Fruit fly (Drosophila melanogaster): Measurements from ENCODE around the gene Cpsf5.

Cpsf5 gene

dm6 chr3L:9419328-9419727 is 8.5 kb downstream of the Cpsf5 start (continued):
- TF ChIP-seq CG16779 (tag; optimal IDR thresholded peaks at IDR 0.05) (no peak), CG8319 (GFP tag; optimal IDR thresholded peaks at IDR 0.05) (peak; percentile 30), CG6276 (GFP tag; optimal IDR thresholded peaks at IDR 0.05) (peak; percentile 67), CG7368 (GFP tag; optimal IDR thresholded peaks at IDR 0.05) (peak; percentile 59), CG15336 (GFP tag; IDR thresholded peaks at IDR 0.05) (peak; percentile 85), acj6 (GFP tag; optimal IDR thresholded peaks at IDR 0.05) (peak; percentile 60), Sox14 (GFP tag; optimal IDR thresholded peaks at IDR 0.05) (peak; percentile 47), pdm3 (GFP tag; optimal IDR thresholded peaks at IDR 0.05) (peak; percentile 63), CG6792 (GFP tag; optimal IDR thresholded peaks at IDR 0.05) (no peak), vri (GFP tag; optimal IDR thresholded peaks at IDR 0.05) (no peak), achi (GFP tag; optimal IDR thresholded peaks at IDR 0.05) (peak; percentile 39), CG10631 (GFP tag; optimal IDR thresholded peaks at IDR 0.05) (no peak), CG3032 (tag; optimal IDR thresholded peaks at IDR 0.05) (peak; percentile 15), CG6854 (GFP tag; optimal IDR thresholded peaks at IDR 0.05) (no peak), CG6163 (GFP tag; IDR thresholded peaks at IDR 0.05) (peak; percentile 85), Eip78C (GFP tag) (peak; percentile 87), CG11762 (GFP tag; optimal IDR thresholded peaks at IDR 0.05; ENCODE audit: insufficient read depth) (peak; percentile 19), Sox15 (GFP tag; optimal IDR thresholded peaks at IDR 0.05) (peak; percentile 43)

DNA sequence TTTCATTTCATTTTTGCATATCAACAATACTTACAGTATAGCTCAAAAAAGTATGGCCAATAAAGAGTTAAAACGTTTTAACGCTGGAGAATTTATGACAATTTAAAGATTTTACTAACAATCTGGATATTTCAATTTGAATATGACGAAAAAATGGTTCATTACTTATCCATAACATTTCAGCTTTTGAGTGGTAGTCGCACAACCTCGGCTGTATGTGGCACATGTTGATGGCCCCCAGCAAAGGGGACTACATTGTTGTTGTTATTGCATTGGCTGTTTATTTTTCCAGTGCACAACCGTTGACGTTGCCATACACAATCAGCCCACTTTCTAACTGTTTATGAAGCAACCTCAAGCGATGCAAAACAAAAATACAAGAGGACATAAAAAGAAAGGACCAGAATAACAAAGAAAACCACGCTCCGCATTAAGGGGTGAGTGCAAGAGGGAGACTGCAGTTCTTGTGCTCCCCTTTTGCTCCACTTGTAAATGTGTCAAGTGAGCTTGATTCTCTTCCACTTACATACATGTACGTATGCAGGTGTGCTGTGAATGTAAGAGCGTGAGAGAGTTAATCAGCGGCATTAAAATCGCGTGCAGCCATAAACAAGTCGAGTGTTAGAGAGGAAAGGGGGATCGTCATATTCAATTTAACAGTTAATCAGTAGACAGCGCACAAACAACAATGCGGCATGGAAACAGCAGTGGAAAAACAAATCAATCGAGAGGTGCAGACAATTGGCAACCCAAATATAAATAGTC is 9.4 kb downstream of the Cpsf5 start:
- TF ChIP-seq CG1621 (tag; optimal IDR thresholded peaks at IDR 0.05), result peak; percentile 95
- TF ChIP-seq Sox102F (GFP tag; optimal IDR thresholded peaks at IDR 0.05), result peak; percentile 98
- peak; percentile 97 for TF ChIP-seq pdm3 (GFP tag; optimal IDR thresholded peaks at IDR 0.05)
- peak; percentile 94 for TF ChIP-seq CG3032 (tag; optimal IDR thresholded peaks at IDR 0.05)
- peak; percentile 95 for TF ChIP-seq Ets21C (GFP tag; optimal IDR thresholded peaks at IDR 0.05)
- peak; percentile 88 for TF ChIP-seq CG11294 (GFP tag; IDR thresholded peaks at IDR 0.05)
- TF ChIP-seq fd59A (GFP tag; optimal IDR thresholded peaks at IDR 0.05), result peak; percentile 95
- peak; percentile 97 for TF ChIP-seq CG34406 (GFP tag; optimal IDR thresholded peaks at IDR 0.05)
- TF ChIP-seq CG6792 (GFP tag; optimal IDR thresholded peaks at IDR 0.05), result peak; percentile 98
- peak; percentile 99 for TF ChIP-seq Eip78C (GFP tag)
- TF ChIP-seq CG11762 (GFP tag; optimal IDR thresholded peaks at IDR 0.05; ENCODE audit: insufficient read depth), result peak; percentile 95
- TF ChIP-seq spab (GFP tag; optimal IDR thresholded peaks at IDR 0.05), result peak; percentile 93
- TF ChIP-seq acj6 (GFP tag; optimal IDR thresholded peaks at IDR 0.05), result peak; percentile 96
- peak; percentile 94 for TF ChIP-seq CG16779 (tag; optimal IDR thresholded peaks at IDR 0.05)
- peak; percentile 88 for TF ChIP-seq Eip93F (GFP tag; optimal IDR thresholded peaks at IDR 0.05)
- peak; percentile 84 for TF ChIP-seq Lpt (GFP tag; optimal IDR thresholded peaks at IDR 0.05)
- TF ChIP-seq CG7368 (GFP tag; optimal IDR thresholded peaks at IDR 0.05), result peak; percentile 96
- peak; percentile 99 for TF ChIP-seq Eip75B (GFP tag; optimal IDR thresholded peaks at IDR 0.05)
- TF ChIP-seq CG8319 (GFP tag; optimal IDR thresholded peaks at IDR 0.05), result peak; percentile 97
- peak; percentile 97 for TF ChIP-seq Ets96B (tag; optimal IDR thresholded peaks at IDR 0.05)
- TF ChIP-seq CG31627 (GFP tag; optimal IDR thresholded peaks at IDR 0.05), result peak; percentile 97
- peak; percentile 94 for TF ChIP-seq CG6276 (GFP tag; optimal IDR thresholded peaks at IDR 0.05)
- peak; percentile 98 for TF ChIP-seq CG8119 (GFP tag; IDR thresholded peaks at IDR 0.05)
- peak; percentile 97 for TF ChIP-seq CG10669 (GFP tag; optimal IDR thresholded peaks at IDR 0.05)
- TF ChIP-seq Smox (GFP tag; optimal IDR thresholded peaks at IDR 0.05), result peak; percentile 98
- peak; percentile 98 for TF ChIP-seq Met (GFP tag; optimal IDR thresholded peaks at IDR 0.05)
- TF ChIP-seq salr (GFP tag; optimal IDR thresholded peaks at IDR 0.05), result peak; percentile 91
- TF ChIP-seq topi (GFP tag; optimal IDR thresholded peaks at IDR 0.05), result peak; percentile 98
- peak; percentile 93 for TF ChIP-seq Gug (GFP tag; IDR thresholded peaks at IDR 0.05)
- peak; percentile 89 for TF ChIP-seq dac (GFP tag; optimal IDR thresholded peaks at IDR 0.05)
- peak; percentile 99 for TF ChIP-seq svp (GFP tag)
- TF ChIP-seq Blimp-1 (GFP tag; optimal IDR thresholded peaks at IDR 0.05), result peak; percentile 91
- peak; percentile 94 for TF ChIP-seq CG10631 (GFP tag; optimal IDR thresholded peaks at IDR 0.05)
- TF ChIP-seq CG6808 (GFP tag; optimal IDR thresholded peaks at IDR 0.05), result peak; percentile 93
- peak; percentile 97 for TF ChIP-seq net (GFP tag; optimal IDR thresholded peaks at IDR 0.05)
- peak; percentile 89 for TF ChIP-seq vri (GFP tag; optimal IDR thresholded peaks at IDR 0.05)
- TF ChIP-seq CG6854 (GFP tag; optimal IDR thresholded peaks at IDR 0.05), result peak; percentile 96
- peak; percentile 88 for TF ChIP-seq CG4318 (GFP tag; optimal IDR thresholded peaks at IDR 0.05)
- peak; percentile 93 to 96 for TF ChIP-seq ss (GFP tag; optimal IDR thresholded peaks at IDR 0.05)
- TF ChIP-seq Hr39 (GFP tag; optimal IDR thresholded peaks at IDR 0.05), result peak; percentile 96
- peak; percentile 97 for TF ChIP-seq CG6163 (GFP tag; IDR thresholded peaks at IDR 0.05)
- peak; percentile 92 for TF ChIP-seq Sox15 (GFP tag; optimal IDR thresholded peaks at IDR 0.05)
- peak; percentile 97 for TF ChIP-seq cyc (GFP tag; optimal IDR thresholded peaks at IDR 0.05)
